Fruit fly (Drosophila melanogaster): ENCODE data around the gene CG5498.

The CG5498 gene

DNA sequence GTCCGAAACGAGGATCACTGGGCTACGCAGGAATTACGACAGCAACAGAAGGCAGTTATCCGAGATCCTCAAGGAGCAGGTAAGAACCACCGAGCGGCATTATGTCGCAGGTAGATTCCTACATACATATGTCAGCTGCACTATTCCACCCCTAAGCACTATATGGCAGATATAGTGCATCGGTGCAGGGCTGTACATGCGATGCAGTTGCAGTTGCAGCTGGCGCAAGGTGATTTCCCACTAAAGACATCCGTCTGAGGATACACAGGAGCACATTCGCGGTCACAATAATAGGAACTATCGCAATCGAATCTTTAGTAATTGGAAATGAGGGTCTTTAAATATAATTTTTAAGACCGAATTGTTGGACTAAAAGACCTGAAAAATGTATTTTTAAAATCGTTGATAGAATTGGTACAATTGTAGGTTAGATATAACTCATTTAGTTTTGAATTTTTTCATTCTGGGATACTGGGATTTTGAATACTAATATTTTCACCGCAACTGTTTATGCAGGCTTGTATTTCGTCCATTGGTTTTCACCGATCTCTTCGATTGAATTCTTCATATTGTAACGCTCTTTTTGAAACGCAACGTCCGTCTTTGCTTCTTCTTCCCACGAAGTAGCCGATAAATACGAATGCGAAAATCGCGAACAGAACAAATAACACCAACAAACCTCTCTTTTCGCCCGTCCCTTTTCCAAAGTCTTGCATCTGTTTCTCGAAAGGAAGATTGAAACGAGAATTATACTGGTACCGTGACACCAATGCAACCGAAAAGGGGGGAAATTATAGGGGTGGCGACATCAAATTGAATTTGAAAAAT is 19.0 kb upstream of the CG5498 start (continued):
- TF ChIP-seq CG3032 (tag; optimal IDR thresholded peaks at IDR 0.05), result peak; percentile 85
- TF ChIP-seq esn (GFP tag; optimal IDR thresholded peaks at IDR 0.05), result peak; percentile 54
- peak; percentile 39 for TF ChIP-seq CG10631 (GFP tag; optimal IDR thresholded peaks at IDR 0.05)
- TF ChIP-seq fd59A (GFP tag; optimal IDR thresholded peaks at IDR 0.05), result peak; percentile 72
- no peak for TF ChIP-seq CG11294 (GFP tag; IDR thresholded peaks at IDR 0.05)
- TF ChIP-seq CG6854 (GFP tag; optimal IDR thresholded peaks at IDR 0.05), result no peak
- TF ChIP-seq Hr4 (GFP tag; optimal IDR thresholded peaks at IDR 0.05), result no peak
- peak; percentile 46 for TF ChIP-seq CG11762 (GFP tag; optimal IDR thresholded peaks at IDR 0.05; ENCODE audit: insufficient read depth)
- peak; percentile 66 for TF ChIP-seq OdsH (GFP tag; optimal IDR thresholded peaks at IDR 0.05)
- TF ChIP-seq Sox15 (GFP tag; optimal IDR thresholded peaks at IDR 0.05), result peak; percentile 24
- peak; percentile 83 for TF ChIP-seq Ets96B (tag; optimal IDR thresholded peaks at IDR 0.05)
- peak; percentile 28 for TF ChIP-seq CG16779 (tag; optimal IDR thresholded peaks at IDR 0.05)
- no peak for TF ChIP-seq dac (GFP tag; optimal IDR thresholded peaks at IDR 0.05)
- peak; percentile 23 for TF ChIP-seq Eip93F (GFP tag; optimal IDR thresholded peaks at IDR 0.05)
- TF ChIP-seq CG8119 (GFP tag; IDR thresholded peaks at IDR 0.05), result no peak
- TF ChIP-seq Sox14 (GFP tag; optimal IDR thresholded peaks at IDR 0.05), result peak; percentile 56
- no peak for TF ChIP-seq Hr38 (GFP tag; optimal IDR thresholded peaks at IDR 0.05)
- TF ChIP-seq dsx (GFP tag; optimal IDR thresholded peaks at IDR 0.05; ENCODE audit: poor library complexity, severe bottlenecking), result peak; percentile 86

DNA sequence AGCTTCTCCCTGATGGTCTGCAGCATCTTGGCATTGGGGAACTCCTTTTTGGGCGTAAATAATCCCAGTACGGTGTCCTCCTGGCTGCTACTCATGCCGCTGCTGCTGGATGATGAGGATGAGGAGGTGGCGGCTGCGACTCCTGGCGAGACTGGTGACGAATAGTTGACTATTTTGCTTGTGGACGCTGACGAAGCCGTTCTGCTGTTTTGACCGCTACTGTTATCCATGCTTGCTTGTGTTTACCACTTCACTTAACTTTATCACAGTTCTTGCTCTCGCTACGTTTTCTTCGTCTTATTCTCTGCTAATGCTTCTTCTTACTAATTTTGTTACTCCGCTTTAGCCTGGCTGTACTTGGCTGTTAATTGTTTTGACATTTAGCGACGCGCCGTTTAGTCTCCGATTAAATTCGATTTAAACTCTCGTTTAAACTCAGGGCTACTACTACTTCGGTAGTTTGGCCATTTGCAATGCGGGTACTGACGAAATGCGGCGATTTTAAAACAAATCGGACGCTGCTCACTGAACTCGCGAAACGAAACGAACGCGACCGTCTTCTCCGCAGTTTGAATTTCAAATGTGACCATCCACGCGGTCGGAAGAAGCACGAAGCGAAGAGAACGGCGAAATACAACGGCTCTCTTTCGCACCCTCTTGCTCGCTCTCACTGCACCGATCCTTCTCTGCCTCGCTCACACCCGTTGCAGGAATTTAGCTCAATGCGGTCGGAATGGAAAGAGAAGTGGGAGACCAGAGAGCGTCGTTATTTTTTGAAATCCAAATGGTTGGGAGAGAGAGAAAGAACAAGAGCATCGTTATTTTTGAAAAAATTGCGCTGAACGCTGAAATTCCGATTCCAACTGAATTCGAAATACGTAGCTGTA is 17.4 kb upstream of the CG5498 start, which contains the start of gene trbl:
Gene trbl, minus strand, starts transcription at position 584 of the 887 bp plus-strand sequence.
- TF ChIP-seq lz (GFP tag; optimal IDR thresholded peaks at IDR 0.05) (no peak), CG3919 (GFP tag; optimal IDR thresholded peaks at IDR 0.05) (peak; percentile 30), Eip78C (GFP tag) (peak; percentile 48), dsx (GFP tag; optimal IDR thresholded peaks at IDR 0.05; ENCODE audit: poor library complexity, severe bottlenecking) (peak; percentile 62), CG15336 (GFP tag; IDR thresholded peaks at IDR 0.05) (peak; percentile 35; the same call in 1 of the 2 replicates), CG31627 (GFP tag; optimal IDR thresholded peaks at IDR 0.05) (no peak), CG6276 (GFP tag; optimal IDR thresholded peaks at IDR 0.05) (peak; percentile 19), Ets21C (GFP tag; optimal IDR thresholded peaks at IDR 0.05) (no peak), CG9139 (GFP tag; optimal IDR thresholded peaks at IDR 0.05) (no peak), Sox102F (GFP tag; optimal IDR thresholded peaks at IDR 0.05) (no peak), ss (GFP tag; optimal IDR thresholded peaks at IDR 0.05) (peak; percentile 12 to 21), CG6163 (GFP tag; IDR thresholded peaks at IDR 0.05) (peak; percentile 68), fd85E (GFP tag; optimal IDR thresholded peaks at IDR 0.05) (peak; percentile 30), net (GFP tag; optimal IDR thresholded peaks at IDR 0.05) (peak; percentile 58), achi (GFP tag; optimal IDR thresholded peaks at IDR 0.05) (peak; percentile 15), CG4318 (GFP tag; optimal IDR thresholded peaks at IDR 0.05) (no peak), Sox14 (GFP tag; optimal IDR thresholded peaks at IDR 0.05) (peak; percentile 29), CG1621 (tag; optimal IDR thresholded peaks at IDR 0.05) (peak; percentile 53), CG6808 (GFP tag; optimal IDR thresholded peaks at IDR 0.05) (peak; percentile 18), Eip93F (GFP tag; optimal IDR thresholded peaks at IDR 0.05) (no peak), CG8119 (GFP tag; IDR thresholded peaks at IDR 0.05) (peak; percentile 40; the same call in 2 of the 3 replicates), eg (GFP tag; IDR thresholded peaks at IDR 0.05) (peak; percentile 60; the same call in 2 of the 3 replicates), fkh (GFP tag; optimal IDR thresholded peaks at IDR 0.05) (peak; percentile 27), topi (GFP tag; optimal IDR thresholded peaks at IDR 0.05) (no peak), CG6854 (GFP tag; optimal IDR thresholded peaks at IDR 0.05) (peak; percentile 66), Blimp-1 (GFP tag; optimal IDR thresholded peaks at IDR 0.05) (no peak), CG16779 (tag; optimal IDR thresholded peaks at IDR 0.05) (peak; percentile 33), Eip75B (GFP tag; optimal IDR thresholded peaks at IDR 0.05) (no peak), svp (GFP tag) (peak; percentile 73), dac (GFP tag; optimal IDR thresholded peaks at IDR 0.05) (no peak), CG34406 (GFP tag; optimal IDR thresholded peaks at IDR 0.05) (no peak)
